Fruit fly (Drosophila melanogaster) whole organism, embryonic: ENCODE measurements around the gene CG31178.

ENCODE experiments used
- Atf6 ChIP-seq: fragments of 200-800 bp; sonication (Bioruptor generic); IDR thresholded peaks from 2 replicates; pipeline ENCODE4 v1.3.6; 2022; ENCODE audit warnings: missing biosample characterization, missing genetic modification characterization
- CG10147 ChIP-seq: fragments of 200-800 bp; sonication (Bioruptor generic); optimal IDR thresholded peaks from 2 replicates; lab custom pipeline; 2019; ENCODE audit warnings: missing biosample characterization, mild to moderate bottlenecking, missing genetic modification characterization, moderate library complexity
- CG10267 ChIP-seq: fragments of 200-800 bp; sonication (Bioruptor generic); optimal IDR thresholded peaks from 2 replicates; lab custom pipeline; 2018; ENCODE audit warnings: missing biosample characterization, mild to moderate bottlenecking, missing genetic modification characterization, moderate library complexity
- CG11695 ChIP-seq: fragments of 200-800 bp; sonication (Bioruptor generic); IDR thresholded peaks from 3 replicates; pipeline ENCODE4 v1.3.6; 2022; ENCODE audit warnings: missing biosample characterization, missing genetic modification characterization
- CG12155 ChIP-seq: fragments of 200-800 bp; sonication (Bioruptor generic); optimal IDR thresholded peaks from 3 replicates; lab custom pipeline; 2016; ENCODE audit warnings: missing biosample characterization, missing genetic modification characterization
- CG12744 ChIP-seq: fragments of 200-800 bp; sonication (Bioruptor generic); optimal IDR thresholded peaks from 2 replicates; lab custom pipeline; 2016; ENCODE audit warnings: missing biosample characterization, missing genetic modification characterization
- CG15696 ChIP-seq: fragments of 200-800 bp; sonication (Bioruptor generic); optimal IDR thresholded peaks from 2 replicates; lab custom pipeline; 2019; ENCODE audit warnings: missing biosample characterization, mild to moderate bottlenecking, missing genetic modification characterization, moderate library complexity
- CG1602 ChIP-seq: fragments of 200-800 bp; sonication (Bioruptor generic); optimal IDR thresholded peaks from 3 replicates; lab custom pipeline; 2016; ENCODE audit warnings: missing biosample characterization, missing genetic modification characterization
- CG18619 ChIP-seq: fragments of 200-800 bp; sonication (Bioruptor generic); optimal IDR thresholded peaks from 3 replicates; lab custom pipeline; 2017; ENCODE audit warnings: missing biosample characterization, mild to moderate bottlenecking, missing genetic modification characterization
- CG2199 ChIP-seq: fragments of 200-800 bp; sonication (Bioruptor generic); IDR thresholded peaks from 3 replicates; pipeline ENCODE4 v1.3.6; 2022; ENCODE audit warnings: missing biosample characterization, missing genetic modification characterization
- CG2875 ChIP-seq: fragments of 200-800 bp; sonication (Bioruptor generic); optimal IDR thresholded peaks from 2 replicates; lab custom pipeline; 2017; ENCODE audit warnings: missing biosample characterization, mild to moderate bottlenecking, missing genetic modification characterization, missing genetic modification reagents
- CG2889 ChIP-seq: fragments of 200-800 bp; sonication (Bioruptor generic); IDR thresholded peaks from 3 replicates; pipeline ENCODE4 v1.3.6; 2022; ENCODE audit warnings: missing biosample characterization, missing genetic modification characterization
- CG3163 ChIP-seq: fragments of 200-800 bp; sonication (Bioruptor generic); optimal IDR thresholded peaks from 3 replicates; lab custom pipeline; 2016; ENCODE audit warnings: missing biosample characterization, missing genetic modification characterization
- CG43689 ChIP-seq: fragments of 200-800 bp; sonication (Bioruptor generic); IDR thresholded peaks from 2 replicates; pipeline ENCODE4 v1.3.6; 2022; ENCODE audit warnings: missing biosample characterization, missing genetic modification characterization
- CG4854 ChIP-seq: fragments of 200-800 bp; sonication (Bioruptor generic); optimal IDR thresholded peaks from 2 replicates; lab custom pipeline; 2016; ENCODE audit warnings: missing biosample characterization, missing genetic modification characterization, inconsistent platforms
- CG7357 ChIP-seq: fragments of 200-800 bp; sonication (Bioruptor generic); IDR thresholded peaks from 3 replicates; pipeline ENCODE4 v1.3.6; 2022; ENCODE audit warnings: missing biosample characterization, missing genetic modification characterization
- CG7745 ChIP-seq: fragments of 200-800 bp; sonication (Bioruptor generic); optimal IDR thresholded peaks from 2 replicates; lab custom pipeline; 2018; ENCODE audit warnings: missing biosample characterization, mild to moderate bottlenecking, missing genetic modification characterization, moderate library complexity
- CG9437 ChIP-seq: fragments of 200-800 bp; sonication (Bioruptor generic); optimal IDR thresholded peaks from 2 replicates; lab custom pipeline; 2018; ENCODE audit warnings: missing biosample characterization, mild to moderate bottlenecking, missing genetic modification characterization
- CG9817 ChIP-seq: fragments of 200-800 bp; sonication (Bioruptor generic); optimal IDR thresholded peaks from 2 replicates; lab custom pipeline; 2018; ENCODE audit warnings: missing biosample characterization, mild to moderate bottlenecking, missing genetic modification characterization, moderate library complexity
- CTCF ChIP-seq: fragments of 200-800 bp; sonication (Bioruptor generic); optimal IDR thresholded peaks from 2 replicates; lab custom pipeline; 2017; ENCODE audit warnings: missing biosample characterization, mild to moderate bottlenecking, missing genetic modification characterization, moderate library complexity
- CoRest ChIP-seq: fragments of 200-800 bp; sonication (Bioruptor generic); optimal IDR thresholded peaks from 3 replicates; lab custom pipeline; 2018; ENCODE audit warnings: missing biosample characterization, mild to moderate bottlenecking, missing genetic modification characterization, moderate library complexity
- CrebB ChIP-seq: fragments of 200-800 bp; sonication (Bioruptor generic); optimal IDR thresholded peaks from 3 replicates; lab custom pipeline; 2018; ENCODE audit warnings: missing biosample characterization, mild to moderate bottlenecking, missing genetic modification characterization
- D19A ChIP-seq: fragments of 200-800 bp; optimal IDR thresholded peaks from 3 replicates; lab custom pipeline; 2019; ENCODE audit warnings: missing biosample characterization, mild to moderate bottlenecking, missing genetic modification characterization, moderate library complexity
- Dbx ChIP-seq: fragments of 200-800 bp; sonication (Bioruptor generic); IDR thresholded peaks from 3 replicates; pipeline ENCODE4 v1.3.6; 2022; ENCODE audit warnings: missing biosample characterization, missing genetic modification characterization
- Fer2 ChIP-seq: fragments of 200-800 bp; sonication (Bioruptor generic); optimal IDR thresholded peaks from 2 replicates; lab custom pipeline; 2018; ENCODE audit warnings: missing biosample characterization, mild to moderate bottlenecking, missing genetic modification characterization, moderate library complexity
- Fer3 ChIP-seq: fragments of 200-800 bp; sonication (Bioruptor generic); optimal IDR thresholded peaks from 2 replicates; lab custom pipeline; 2018; ENCODE audit warnings: missing biosample characterization, mild to moderate bottlenecking, missing genetic modification characterization, moderate library complexity
- HLH54F ChIP-seq: fragments of 200-800 bp; sonication (Bioruptor generic); optimal IDR thresholded peaks from 3 replicates; lab custom pipeline; 2016; ENCODE audit warnings: missing biosample characterization, missing genetic modification characterization
- Hey ChIP-seq: fragments of 200-800 bp; sonication (Bioruptor generic); optimal IDR thresholded peaks from 3 replicates; lab custom pipeline; 2018; ENCODE audit warnings: missing biosample characterization, mild to moderate bottlenecking, missing genetic modification characterization
- Lhr ChIP-seq: fragments of 200-800 bp; sonication (Bioruptor generic); optimal IDR thresholded peaks from 3 replicates; lab custom pipeline; 2017; ENCODE audit warnings: mild to moderate bottlenecking, missing biosample characterization, missing genetic modification reagents, missing genetic modification characterization
- Med ChIP-seq: fragments of 200-800 bp; sonication (Bioruptor generic); peaks from one replicate; lab custom pipeline; 2016; ENCODE audit warnings: missing biosample characterization, missing genetic modification characterization, mild to moderate bottlenecking, inconsistent platforms, moderate library complexity
- Scr ChIP-seq: fragments of 200-800 bp; sonication (Bioruptor generic); IDR thresholded peaks from 2 replicates; pipeline ENCODE4 v1.3.6; 2022; ENCODE audit warnings: missing biosample characterization, missing genetic modification characterization; ENCODE audit not compliant: partially characterized antibody
- Sox102F ChIP-seq: fragments of 200-800 bp; sonication (Bioruptor generic); optimal IDR thresholded peaks from 2 replicates; lab custom pipeline; 2018; ENCODE audit warnings: missing biosample characterization, mild to moderate bottlenecking, missing genetic modification characterization, moderate library complexity
- Ssrp ChIP-seq: fragments of 200-800 bp; sonication (Bioruptor generic); optimal IDR thresholded peaks from 2 replicates; lab custom pipeline; 2018; ENCODE audit warnings: missing biosample characterization, mild to moderate bottlenecking, missing genetic modification characterization, moderate library complexity
- bigmax ChIP-seq: fragments of 200-800 bp; sonication (Bioruptor generic); optimal IDR thresholded peaks from 2 replicates; lab custom pipeline; 2018; ENCODE audit warnings: missing biosample characterization, mild to moderate bottlenecking, missing genetic modification characterization
- cad ChIP-seq: fragments of >200 bp; optimal IDR thresholded peaks from 2 replicates; lab custom pipeline; 2017; ENCODE audit warnings: missing biosample characterization, missing genetic modification characterization
- corto ChIP-seq: fragments of 200-800 bp; sonication (Bioruptor generic); optimal IDR thresholded peaks from 2 replicates; lab custom pipeline; 2016; ENCODE audit warnings: missing biosample characterization, mild to moderate bottlenecking, missing genetic modification characterization, moderate library complexity
- crol ChIP-seq: fragments of 200-800 bp; sonication (Bioruptor generic); IDR thresholded peaks from 2 replicates; pipeline ENCODE4 v1.3.6; 2022; ENCODE audit warnings: missing biosample characterization, missing genetic modification characterization
- dysf ChIP-seq: fragments of 200-800 bp; sonication (Bioruptor generic); IDR thresholded peaks from 3 replicates; pipeline ENCODE4 v1.3.6; 2022; ENCODE audit warnings: missing biosample characterization, missing genetic modification characterization
- gfzf ChIP-seq: fragments of 200-800 bp; sonication (Bioruptor generic); optimal IDR thresholded peaks from 2 replicates; lab custom pipeline; 2016; ENCODE audit warnings: missing biosample characterization, mild to moderate bottlenecking, missing genetic modification characterization, moderate library complexity
- gsb-n ChIP-seq: fragments of 200-800 bp; sonication (Bioruptor generic); optimal IDR thresholded peaks from 3 replicates; lab custom pipeline; 2018; ENCODE audit warnings: missing biosample characterization, mild to moderate bottlenecking, missing genetic modification characterization
- hkb ChIP-seq, 2 experiments: fragments of 200-800 bp in 1 of 2; fragments of >200 bp in 1 of 2; sonication (Bioruptor generic) in 1 of 2; IDR thresholded peaks in 1 of 2; optimal IDR thresholded peaks in 1 of 2; 2 replicates each; pipeline versions ENCODE4 v1.3.6 to Lab custom; 2017 to 2022; ENCODE audit warnings: missing biosample characterization in 1 of 2, missing genetic modification characterization in 1 of 2
- otp ChIP-seq: fragments of 200-800 bp; sonication (Bioruptor generic); IDR thresholded peaks from 3 replicates; pipeline ENCODE4, ENCODE4 v1.3.6; 2022; ENCODE audit warnings: missing biosample characterization, missing genetic modification characterization
- phol ChIP-seq: fragments of 200-800 bp; sonication (Bioruptor generic); optimal IDR thresholded peaks from 3 replicates; lab custom pipeline; 2018; ENCODE audit warnings: missing biosample characterization, mild to moderate bottlenecking, missing genetic modification characterization, moderate library complexity
- row ChIP-seq: fragments of 200-800 bp; sonication (Bioruptor generic); IDR thresholded peaks from 3 replicates; pipeline ENCODE4 v1.3.6; 2022; ENCODE audit warnings: missing biosample characterization, missing genetic modification characterization
- sens ChIP-seq: fragments of 200-800 bp; sonication (Bioruptor generic); peaks from one replicate; lab custom pipeline; 2016; ENCODE audit warnings: missing biosample characterization, missing genetic modification characterization
- shn ChIP-seq: fragments of 200-800 bp; sonication (Bioruptor generic); optimal IDR thresholded peaks from 3 replicates; lab custom pipeline; 2016; ENCODE audit warnings: missing biosample characterization, missing genetic modification characterization
- tll ChIP-seq, 2 experiments: fragments of 200-800 bp in 1 of 2; fragments of >200 bp in 1 of 2; sonication (Bioruptor generic) in 1 of 2; optimal IDR thresholded peaks; 2 replicates each; lab custom pipeline; 2017 to 2019; ENCODE audit warnings: missing biosample characterization in 2 of 2, missing genetic modification characterization in 2 of 2, mild to moderate bottlenecking in 1 of 2, moderate library complexity in 1 of 2
- trh ChIP-seq: fragments of 200-800 bp; sonication (Bioruptor generic); optimal IDR thresholded peaks from 2 replicates; lab custom pipeline; 2016; ENCODE audit warnings: missing biosample characterization, missing genetic modification characterization
- tx ChIP-seq: fragments of 200-800 bp; sonication (Bioruptor generic); optimal IDR thresholded peaks from 2 replicates; lab custom pipeline; 2016; ENCODE audit warnings: missing biosample characterization, missing genetic modification characterization
- vvl ChIP-seq: fragments of 200-800 bp; sonication (Bioruptor generic); IDR thresholded peaks from 2 replicates; pipeline ENCODE4 v1.3.6; 2022; ENCODE audit warnings: missing biosample characterization, missing genetic modification characterization

The CG31178 gene

dm6 chr3R:21852579-21853233, 20.8 kb upstream of the CG31178 start:
- TF ChIP-seq CG9437 (GFP tag; lab: Kevin White, UChicago) (peak; percentile 30), bigmax (GFP tag; lab: Kevin White, UChicago) (no peak), vvl (GFP tag; lab: Robert Waterston, UW) (peak; percentile 41; the same call in 1 of the 2 replicates), CG15696 (tag; lab: Kevin White, UChicago) (no peak), CG7357 (GFP tag; lab: Robert Waterston, UW) (no peak), gfzf (GFP tag; lab: Kevin White, UChicago) (no peak), D19A (tag; lab: Kevin White, UChicago) (peak; percentile 89), gsb-n (tag; lab: Kevin White, UChicago) (no peak), tx (GFP tag; lab: Kevin White, UChicago) (no peak), Lhr (no peak), CTCF (GFP tag; lab: Kevin White, UChicago) (no peak), row (GFP tag; lab: Robert Waterston, UW) (peak; percentile 47), CG43689 (no peak), CG12744 (GFP tag; lab: Kevin White, UChicago) (no peak), phol (peak; percentile 15), CG1602 (GFP tag; lab: Kevin White, UChicago) (no peak), CG2889 (GFP tag; lab: Robert Waterston, UW) (no peak), Dbx (GFP tag; lab: Robert Waterston, UW) (no peak), otp (GFP tag; lab: Robert Waterston, UW) (0 out of 3 replicates have a peak, but pooled peaks have one; percentile 19), Hey (tag; lab: Kevin White, UChicago) (no peak), CG2875 (no peak), CG2199 (GFP tag; lab: Robert Waterston, UW) (peak; percentile 68; the same call in 2 of the 3 replicates), Sox102F (GFP tag; lab: Kevin White, UChicago) (no peak), hkb (optimal IDR thresholded peaks at IDR 0.05; lab: Kevin White, UChicago) (no peak), hkb (GFP tag; IDR thresholded peaks at IDR 0.05; lab: Robert Waterston, UW) (0 out of 2 replicates have a peak, but pooled peaks have one; percentile 8), Fer2 (tag; lab: Kevin White, UChicago) (no peak), CoRest (tag; lab: Kevin White, UChicago) (peak; percentile 14), CG9817 (tag; lab: Kevin White, UChicago) (peak; percentile 50), shn (GFP tag; lab: Kevin White, UChicago) (peak; percentile 2), CG4854 (GFP tag; lab: Kevin White, UChicago) (no peak), Scr (GFP tag; lab: Robert Waterston, UW) (no peak), HLH54F (GFP tag; lab: Kevin White, UChicago) (peak; percentile 3), CG12155 (GFP tag; lab: Kevin White, UChicago) (peak; percentile 10), cad (no peak), CG11695 (peak; percentile 56; the same call in 1 of the 3 replicates), dysf (GFP tag; lab: Robert Waterston, UW) (peak; percentile 44; the same call in 2 of the 3 replicates), CG18619 (peak; percentile 20), CG10147 (GFP tag; lab: Kevin White, UChicago) (peak; percentile 36), tll (GFP tag; optimal IDR thresholded peaks at IDR 0.05; lab: Kevin White, UChicago) (no peak), Ssrp (peak; percentile 3), Atf6 (GFP tag; lab: Robert Waterston, UW) (peak; percentile 59; the same call in 1 of the 2 replicates), CG3163 (GFP tag; lab: Kevin White, UChicago) (peak; percentile 6), trh (no peak), CrebB (tag; lab: Kevin White, UChicago) (no peak), crol (GFP tag; lab: Robert Waterston, UW) (peak; percentile 70), Fer3 (tag; lab: Kevin White, UChicago) (peak; percentile 39), CG10267 (tag; lab: Kevin White, UChicago) (peak; percentile 6), CG7745 (tag; lab: Kevin White, UChicago) (no peak), sens (GFP tag; lab: Kevin White, UChicago) (peak; percentile 67), Med (peak; percentile 78), corto (GFP tag; lab: Kevin White, UChicago) (no peak)
